Worm (Caenorhabditis elegans): ENCODE results near the gene F43G6.17.

Gene F43G6.17

DNA sequence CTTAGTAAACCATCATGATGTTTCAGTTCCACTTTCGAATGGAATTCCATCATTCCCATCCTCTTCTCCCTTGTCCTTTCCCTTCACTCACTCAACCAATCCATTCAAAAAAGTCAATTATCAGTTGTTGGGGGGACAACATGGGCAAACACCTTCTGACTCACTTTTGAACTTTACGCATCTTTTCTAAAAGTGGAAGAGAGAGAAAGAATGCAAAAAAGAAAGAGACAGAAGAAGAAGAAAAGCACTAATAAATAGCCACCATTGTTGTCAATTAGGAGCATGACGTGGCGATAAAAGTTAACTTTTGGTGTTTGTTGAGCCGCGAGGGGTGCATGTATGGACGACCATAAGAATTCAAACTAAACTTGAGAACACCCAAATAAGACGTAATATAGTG, 14.5 kb upstream of the F43G6.17 start:
- TF ChIP-seq efl-1 (optimal IDR thresholded peaks at IDR 0.05) (no peak), efl-1 (GFP tag; optimal IDR thresholded peaks at IDR 0.05 in 1 of 2) (peak in 1 of 2 experiments; percentile 64), aha-1 (tag; optimal IDR thresholded peaks at IDR 0.05) (no peak)

DNA sequence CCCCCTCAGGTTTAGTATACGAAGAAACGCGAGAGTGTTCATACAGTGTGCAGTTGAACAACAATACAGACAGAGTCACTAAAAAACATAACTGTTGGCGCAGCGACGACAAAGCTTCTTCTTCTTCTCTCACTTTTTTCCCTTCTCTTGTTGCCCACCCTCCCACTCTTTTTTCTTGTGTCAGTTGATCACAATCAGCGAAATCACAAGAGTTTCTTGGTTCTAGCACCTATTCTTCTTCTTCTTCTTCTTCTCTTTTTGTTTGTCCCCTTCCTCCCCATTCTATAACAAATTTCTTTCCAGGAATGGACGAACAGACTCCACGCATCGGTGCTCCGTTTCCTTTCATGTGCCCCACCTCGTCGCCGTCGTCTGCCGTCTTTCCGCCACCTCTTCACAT, 12.1 kb upstream of the F43G6.17 start, which contains the start of gene F43G6.4:
Gene F43G6.4, plus strand, starts transcription at position 301 of the 400 bp plus-strand sequence.
- TF ChIP-seq zag-1 (tag; optimal IDR thresholded peaks at IDR 0.05) (no peak), grh-1 (GFP tag; IDR thresholded peaks at IDR 0.05) (no peak), skn-1 (tag; optimal IDR thresholded peaks at IDR 0.05) (no peak), ets-5 (GFP tag; IDR thresholded peaks at IDR 0.05) (no peak), ztf-4 (tag; optimal IDR thresholded peaks at IDR 0.05) (no peak), pqm-1 (tag; optimal IDR thresholded peaks at IDR 0.05) (no peak), ces-1 (GFP tag; optimal IDR thresholded peaks at IDR 0.05) (no peak), egl-13 (tag; optimal IDR thresholded peaks at IDR 0.05) (no peak), Y116A8C.19 (tag; optimal IDR thresholded peaks at IDR 0.05; ENCODE audit: borderline replicate concordance) (no peak)

DNA sequence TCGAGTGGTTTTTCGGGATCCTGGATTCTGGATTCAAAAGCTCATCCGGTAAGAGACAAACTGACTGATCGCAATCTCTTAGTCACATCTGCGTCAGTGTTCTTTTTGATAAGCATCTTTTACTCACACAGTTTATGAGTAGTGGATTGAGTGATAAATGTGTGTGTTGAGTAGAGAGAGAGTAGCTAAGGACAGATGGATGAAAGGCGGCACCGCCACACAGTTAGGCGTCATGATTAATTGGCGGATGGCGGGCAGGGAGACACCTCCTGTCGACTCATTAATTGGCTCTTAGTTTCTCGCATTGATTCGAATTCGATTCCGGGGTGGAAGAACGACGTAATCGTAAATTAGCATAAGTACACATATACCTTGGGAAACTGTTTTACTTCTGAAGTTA, 8.2 kb upstream of the F43G6.17 start:
- TF ChIP-seq rnt-1 (tag; optimal IDR thresholded peaks at IDR 0.05) (no peak), lin-39 (tag; optimal IDR thresholded peaks at IDR 0.05) (peak; percentile 3), F16B12.6 (tag; optimal IDR thresholded peaks at IDR 0.05) (no peak), nhr-85 (tag) (peak; percentile 75), mdl-1 (tag; optimal IDR thresholded peaks at IDR 0.05) (no peak), hlh-17 (GFP tag; optimal IDR thresholded peaks at IDR 0.05; ENCODE audit: borderline replicate concordance) (no peak), egl-27 (tag; optimal IDR thresholded peaks at IDR 0.05) (no peak), sptf-1 (tag; optimal IDR thresholded peaks at IDR 0.05) (no peak), fkh-8 (tag; optimal IDR thresholded peaks at IDR 0.05) (no peak), nhr-77 (tag; optimal IDR thresholded peaks at IDR 0.05) (no peak)

DNA sequence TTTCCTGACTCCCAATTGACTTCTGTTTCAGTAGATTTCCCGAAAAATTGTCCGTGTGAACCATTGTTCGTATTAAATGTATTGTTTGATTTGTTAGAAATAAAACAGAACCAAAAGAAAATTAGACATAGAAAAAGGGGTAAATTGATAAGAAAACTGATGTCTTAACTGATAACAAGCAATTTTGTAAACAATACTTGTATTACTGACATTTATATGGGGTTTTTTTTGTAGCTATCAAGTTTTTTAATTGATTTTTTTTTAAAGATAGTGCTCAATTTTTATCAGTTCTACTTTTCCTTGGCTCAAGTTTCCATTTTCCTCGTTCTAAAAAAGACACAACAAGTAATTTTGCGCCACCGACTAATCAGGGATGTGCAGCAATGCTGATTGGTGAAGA, 5.4 kb upstream of the F43G6.17 start:
- TF ChIP-seq elt-2 (tag; optimal IDR thresholded peaks at IDR 0.05) (peak; percentile 78), swsn-7 (tag; optimal IDR thresholded peaks at IDR 0.05) (no peak)

DNA sequence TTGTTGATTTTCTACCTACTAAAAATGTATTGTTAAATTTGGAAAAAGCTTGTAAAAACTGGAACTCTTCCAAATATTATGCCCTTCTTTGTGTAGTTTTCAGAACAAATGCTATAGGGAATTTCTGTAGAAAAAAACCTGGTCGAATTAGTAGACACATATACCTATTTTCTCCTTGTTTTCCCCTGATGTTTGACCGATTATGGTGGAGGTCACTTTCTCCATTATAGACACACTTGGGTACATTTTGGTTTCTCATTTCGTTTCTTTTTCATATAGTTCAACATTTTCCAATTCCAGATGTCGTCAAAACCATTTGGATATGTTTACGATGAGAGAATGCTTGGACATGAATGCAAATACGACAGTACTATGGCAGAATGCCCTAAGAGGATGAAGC, 3.8 kb upstream of the F43G6.17 start, which contains the start of gene hda-5:
Gene hda-5, plus strand, starts transcription at position 301 of the 400 bp plus-strand sequence.
- no peak for TF ChIP-seq mab-9 (GFP tag; IDR thresholded peaks at IDR 0.05)
- no peak for TF ChIP-seq rnt-1 (tag; optimal IDR thresholded peaks at IDR 0.05)
- no peak for TF ChIP-seq ama-1 (optimal IDR thresholded peaks at IDR 0.05)
- TF ChIP-seq dpl-1 (GFP tag; optimal IDR thresholded peaks at IDR 0.05) = no peak
- TF ChIP-seq nhr-85 (tag) = no peak
- TF ChIP-seq elt-2 (tag; optimal IDR thresholded peaks at IDR 0.05) = no peak
- TF ChIP-seq C04F5.9 (tag; optimal IDR thresholded peaks at IDR 0.05) = no peak
- no peak for TF ChIP-seq unc-130 (tag; optimal IDR thresholded peaks at IDR 0.05)

DNA sequence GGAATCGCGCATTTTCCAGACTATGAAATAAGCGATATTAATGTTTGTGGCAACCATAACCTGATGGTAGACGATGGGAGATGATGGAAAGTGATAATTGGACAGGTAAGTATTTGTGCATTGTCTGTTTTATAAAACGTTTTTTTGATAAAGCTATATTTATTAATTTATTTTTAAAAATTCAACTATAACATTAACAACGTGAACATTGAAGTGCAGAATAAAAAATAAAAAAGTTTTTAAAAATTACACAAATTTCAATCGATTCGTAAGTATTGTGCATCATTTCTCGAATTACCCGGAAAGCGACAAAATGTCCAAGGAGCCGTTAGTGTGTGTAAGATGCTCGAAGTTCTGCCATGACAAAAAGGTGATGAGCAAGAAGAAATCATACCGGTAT, 3.7 kb downstream of the F43G6.17 start, which contains the start of gene jmjd-1.1:
Gene jmjd-1.1, plus strand, starts transcription at position 301 of the 400 bp plus-strand sequence.
- TF ChIP-seq zag-1 (tag; optimal IDR thresholded peaks at IDR 0.05) (no peak), hpl-2 (GFP tag; optimal IDR thresholded peaks at IDR 0.05) (no peak), sup-37 (GFP tag; optimal IDR thresholded peaks at IDR 0.05) (no peak), ceh-88 (GFP tag; IDR thresholded peaks at IDR 0.05) (no peak), alr-1 (tag; optimal IDR thresholded peaks at IDR 0.05; ENCODE audit: borderline replicate concordance) (no peak), mep-1 (tag; optimal IDR thresholded peaks at IDR 0.05) (no peak), rnt-1 (tag; optimal IDR thresholded peaks at IDR 0.05) (no peak), Y116A8C.19 (tag; optimal IDR thresholded peaks at IDR 0.05; ENCODE audit: borderline replicate concordance) (no peak), skn-1 (tag; optimal IDR thresholded peaks at IDR 0.05) (no peak), snpc-4 (tag; optimal IDR thresholded peaks at IDR 0.05) (no peak), fkh-4 (tag; optimal IDR thresholded peaks at IDR 0.05; ENCODE audit: borderline replicate concordance) (no peak)

Measured in whole organism, L1 larva.